Worm (Caenorhabditis elegans) whole organism, mixed stage, embryonic: ENCODE results near the gene F13E9.5.

ENCODE experiments used
- blmp-1 ChIP-seq: fragments of 150-350 bp; optimal IDR thresholded peaks from 2 replicates; lab custom pipeline; 2014; ENCODE audit warnings: missing biosample characterization, missing genetic modification characterization
- elt-3 ChIP-seq: fragments of 150-350 bp; optimal IDR thresholded peaks from 2 replicates; lab custom pipeline; 2014; ENCODE audit warnings: missing biosample characterization, missing genetic modification characterization
- lin-13 ChIP-seq: fragments of 150-350 bp; optimal IDR thresholded peaks from 2 replicates; lab custom pipeline; 2014; ENCODE audit warnings: missing biosample characterization, missing genetic modification characterization
- lin-32 ChIP-seq: fragments of 200-800 bp; sonication (Bioruptor generic); optimal IDR thresholded peaks from 2 replicates; lab custom pipeline; 2018; ENCODE audit warnings: mild to moderate bottlenecking, missing genetic modification characterization, missing compliant biosample characterization
- lsy-2 ChIP-seq: fragments of 150-350 bp; optimal IDR thresholded peaks from 2 replicates; lab custom pipeline; 2014; ENCODE audit warnings: missing biosample characterization, missing genetic modification characterization
- mep-1 ChIP-seq: fragments of 150-350 bp; optimal IDR thresholded peaks from 2 replicates; lab custom pipeline; 2017; ENCODE audit warnings: missing biosample characterization, missing genetic modification reagents, missing genetic modification characterization, inconsistent platforms
- nhr-237 ChIP-seq: fragments of 150-350 bp; optimal IDR thresholded peaks from 2 replicates; lab custom pipeline; 2014; ENCODE audit warnings: missing biosample characterization, missing genetic modification characterization
- nhr-28 ChIP-seq: fragments of 150-350 bp; optimal IDR thresholded peaks from 2 replicates; lab custom pipeline; 2014; ENCODE audit warnings: missing biosample characterization, missing genetic modification characterization
- nhr-76 ChIP-seq: sonication (generic microtip); optimal IDR thresholded peaks from 2 replicates; lab custom pipeline; 2017; ENCODE audit warnings: missing biosample characterization, missing genetic modification characterization
- pha-4 ChIP-seq: fragments of 150-350 bp; optimal IDR thresholded peaks from 2 replicates; lab custom pipeline; 2018; ENCODE audit warnings: missing biosample characterization, missing genetic modification reagents, missing genetic modification characterization
- snpc-4 ChIP-seq: fragments of 150-350 bp; optimal IDR thresholded peaks from 2 replicates; lab custom pipeline; 2014; ENCODE audit warnings: missing biosample characterization, missing genetic modification characterization
- unc-39 ChIP-seq: fragments of 150-350 bp; optimal IDR thresholded peaks from 2 replicates; lab custom pipeline; 2014; ENCODE audit warnings: missing biosample characterization, missing genetic modification characterization
- ztf-11 ChIP-seq: fragments of 150-350 bp; optimal IDR thresholded peaks from 2 replicates; lab custom pipeline; 2014; ENCODE audit warnings: missing biosample characterization, missing genetic modification characterization

DNA sequence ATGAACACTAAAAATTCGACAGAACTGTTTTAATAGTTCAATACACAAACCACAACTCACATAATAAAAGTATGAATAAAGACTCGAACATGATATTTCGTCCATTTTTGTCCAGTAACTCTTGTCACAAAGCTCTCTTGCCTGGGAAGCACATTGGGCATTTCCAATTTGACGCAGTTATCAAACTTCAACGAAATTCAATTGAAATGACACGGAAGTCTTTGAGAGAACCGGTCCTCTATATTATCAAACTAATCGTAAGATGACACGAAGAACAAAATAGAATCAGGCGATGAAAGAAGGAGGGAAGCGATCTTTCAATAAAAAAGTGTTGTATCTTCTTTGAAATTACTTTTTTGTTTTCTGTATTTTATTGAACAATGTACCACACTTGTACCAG lies 29.1 kb downstream of the F13E9.5 start, which contains the start of gene T11G6.3:
- TF ChIP-seq elt-3 (tag; lab: Kevin White, UChicago) (no peak), ztf-11 (tag; lab: Kevin White, UChicago) (no peak), nhr-237 (tag; lab: Kevin White, UChicago) (no peak), nhr-28 (tag; lab: Kevin White, UChicago) (no peak), nhr-76 (tag; lab: Kevin White, UChicago) (no peak), blmp-1 (tag; lab: Kevin White, UChicago) (no peak), lin-32 (no peak), snpc-4 (tag; lab: Kevin White, UChicago) (no peak), lsy-2 (tag; lab: Kevin White, UChicago) (no peak), mep-1 (tag; lab: Kevin White, UChicago) (no peak), lin-13 (no peak), unc-39 (tag; lab: Kevin White, UChicago) (no peak), pha-4 (tag; lab: Kevin White, UChicago) (no peak)
